Fruit fly (Drosophila melanogaster) S2 (cell line): Measurements from ENCODE around the gene NLaz.

Experiments used
- CG8478 ChIP-seq: fragments of >200 bp; optimal IDR thresholded peaks from 2 replicates; lab custom pipeline; 2018
- CTCF ChIP-seq, 2 experiments: fragments of >200 bp; optimal IDR thresholded peaks; 2 replicates each; lab custom pipeline; 2018

The NLaz gene

dm6 chr2L:1361771-1362632 lies at the start of gene NLaz:
Gene NLaz, minus strand, starts transcription at chr2L:1361821.
- TF ChIP-seq CTCF (optimal IDR thresholded peaks at IDR 0.05; lab: Kevin White, UChicago) = peak; percentile 65 to 82
- TF ChIP-seq CG8478 (lab: Kevin White, UChicago) = no peak

- TF ChIP-seq CG8478 (lab: Kevin White, UChicago) (no peak), CTCF (optimal IDR thresholded peaks at IDR 0.05; lab: Kevin White, UChicago) (no peak)
Measured at dm6 chr2L:1410780-1411625, 49.4 kb upstream of the NLaz start.

- TF ChIP-seq CTCF (optimal IDR thresholded peaks at IDR 0.05; lab: Kevin White, UChicago) = no peak
- no peak for TF ChIP-seq CG8478 (lab: Kevin White, UChicago)
Measured at dm6 chr2L:1409695-1410094, 48.1 kb upstream of the NLaz start.

- TF ChIP-seq CG8478 (lab: Kevin White, UChicago) (no peak), CTCF (optimal IDR thresholded peaks at IDR 0.05; lab: Kevin White, UChicago) (no peak)
Measured at dm6 chr2L:1405573-1405972, 44.0 kb upstream of the NLaz start.

dm6 chr2L:1404896-1405453 lies 43.4 kb upstream of the NLaz start:
- TF ChIP-seq CTCF (optimal IDR thresholded peaks at IDR 0.05; lab: Kevin White, UChicago) = no peak
- TF ChIP-seq CG8478 (lab: Kevin White, UChicago) = no peak

DNA sequence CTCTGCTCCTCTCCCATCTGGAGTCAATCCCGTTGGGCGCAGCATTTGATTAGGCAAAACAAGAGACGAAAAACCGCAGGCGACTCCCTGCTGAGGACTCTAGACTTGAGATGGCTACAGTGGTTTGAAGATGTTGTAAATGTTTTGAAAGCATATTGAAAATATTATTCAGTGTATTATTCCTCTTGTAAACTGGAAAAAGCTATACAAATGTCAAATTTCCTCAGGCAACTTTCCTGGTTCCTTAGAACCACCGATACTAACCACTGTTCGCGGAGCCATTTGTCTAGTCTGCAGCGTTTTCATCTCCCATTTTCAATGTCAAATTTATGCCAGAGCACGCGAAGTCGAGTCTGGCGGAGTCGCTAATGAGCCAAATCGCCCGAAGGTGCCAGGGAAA lies 41.1 kb upstream of the NLaz start:
- TF ChIP-seq CTCF (optimal IDR thresholded peaks at IDR 0.05; lab: Kevin White, UChicago) (no peak), CG8478 (lab: Kevin White, UChicago) (no peak)

dm6 chr2L:1399434-1399833 lies 37.8 kb upstream of the NLaz start:
- no peak for TF ChIP-seq CTCF (optimal IDR thresholded peaks at IDR 0.05; lab: Kevin White, UChicago)
- TF ChIP-seq CG8478 (lab: Kevin White, UChicago) = no peak

dm6 chr2L:1393611-1394010 lies 32.0 kb upstream of the NLaz start:
- no peak for TF ChIP-seq CG8478 (lab: Kevin White, UChicago)
- TF ChIP-seq CTCF (optimal IDR thresholded peaks at IDR 0.05; lab: Kevin White, UChicago) = no peak

DNA sequence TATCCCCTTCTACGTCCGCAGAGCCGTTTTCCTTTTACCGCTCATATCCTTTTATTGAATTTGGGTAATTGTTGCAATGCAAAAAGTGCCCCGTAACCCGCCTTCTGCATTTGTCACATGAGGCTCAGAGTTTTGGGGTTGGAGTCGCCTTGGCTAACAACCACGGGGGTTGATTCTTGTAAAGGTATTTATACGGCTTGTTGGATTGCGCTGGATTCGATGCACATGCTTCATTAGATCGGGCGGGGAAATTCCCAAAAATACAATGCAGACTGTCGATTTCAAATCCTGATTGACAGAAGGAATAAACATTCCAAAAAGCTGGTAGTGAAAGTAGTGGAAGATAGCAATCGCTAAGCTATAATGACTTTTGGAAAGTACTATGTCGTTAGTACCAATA lies 28.6 kb upstream of the NLaz start:
- TF ChIP-seq CG8478 (lab: Kevin White, UChicago) (no peak), CTCF (optimal IDR thresholded peaks at IDR 0.05; lab: Kevin White, UChicago) (no peak)

DNA sequence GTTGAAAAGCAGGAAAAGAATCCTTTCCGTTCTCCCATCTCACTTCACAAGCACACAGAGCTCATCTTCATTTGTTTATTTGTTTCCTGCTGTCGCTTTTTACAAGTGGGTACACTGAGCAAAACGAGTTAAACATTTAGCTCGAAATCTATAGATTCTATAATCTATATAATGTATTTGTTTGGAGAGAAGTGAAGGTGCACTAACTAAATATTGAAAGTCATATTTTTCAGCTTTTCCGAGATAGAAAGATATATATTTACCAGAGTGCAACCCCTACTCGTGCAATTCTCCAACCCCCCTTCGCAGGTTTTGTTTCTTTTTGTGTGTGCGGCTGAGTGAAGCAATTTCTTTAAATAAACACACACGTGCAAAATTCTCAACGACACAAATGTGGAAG lies 26.2 kb upstream of the NLaz start:
- TF ChIP-seq CTCF (optimal IDR thresholded peaks at IDR 0.05; lab: Kevin White, UChicago) (no peak), CG8478 (lab: Kevin White, UChicago) (no peak)

DNA sequence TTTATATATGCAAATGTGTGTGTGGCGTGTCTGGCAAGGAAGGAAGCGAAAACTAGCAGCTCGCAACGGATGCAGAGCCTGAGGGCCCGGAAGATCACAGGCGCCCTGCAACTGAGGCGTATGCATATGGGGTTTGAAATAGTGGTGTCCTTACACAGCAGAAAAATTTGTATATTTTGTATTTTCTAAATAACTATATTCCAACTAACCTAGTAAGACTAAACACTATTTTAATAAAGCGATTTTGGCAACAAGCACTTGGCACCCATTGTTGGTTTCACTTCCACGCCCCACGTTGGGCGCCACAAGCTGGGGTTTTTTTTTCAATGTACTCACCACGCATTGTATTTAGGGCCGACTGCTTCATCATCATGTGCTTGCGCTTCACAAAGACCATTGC lies 24.9 kb upstream of the NLaz start:
- TF ChIP-seq CG8478 (lab: Kevin White, UChicago) (no peak), CTCF (optimal IDR thresholded peaks at IDR 0.05; lab: Kevin White, UChicago) (no peak)

dm6 chr2L:1377635-1378034 lies 16.0 kb upstream of the NLaz start:
- TF ChIP-seq CTCF (optimal IDR thresholded peaks at IDR 0.05; lab: Kevin White, UChicago) = no peak
- TF ChIP-seq CG8478 (lab: Kevin White, UChicago) = no peak

DNA sequence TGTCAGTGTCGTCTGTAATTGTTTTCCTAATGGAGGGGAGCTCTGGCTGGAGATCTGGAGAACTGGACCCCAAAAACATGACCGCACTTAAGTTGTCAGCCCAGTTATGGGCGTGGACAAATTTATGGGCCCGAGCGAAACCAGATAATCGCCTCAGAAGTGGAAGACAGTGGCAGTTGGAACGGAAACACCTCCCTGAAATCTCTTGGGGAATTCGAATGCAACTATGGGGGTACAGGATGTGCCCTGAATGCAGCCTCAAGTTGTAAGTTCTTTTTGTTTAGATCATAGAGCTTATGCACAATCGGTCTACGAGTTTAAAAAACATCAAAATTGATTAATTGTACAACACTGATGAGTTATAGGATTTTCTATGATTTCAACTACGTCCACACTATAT lies 6.1 kb upstream of the NLaz start, which contains the start of gene CG14346:
Gene CG14346, plus strand, starts transcription at position 301 of the 400 bp plus-strand sequence.
- no peak for TF ChIP-seq CTCF (optimal IDR thresholded peaks at IDR 0.05; lab: Kevin White, UChicago)
- no peak for TF ChIP-seq CG8478 (lab: Kevin White, UChicago)

- no peak for TF ChIP-seq CTCF (optimal IDR thresholded peaks at IDR 0.05; lab: Kevin White, UChicago)
- TF ChIP-seq CG8478 (lab: Kevin White, UChicago) = no peak
Measured at dm6 chr2L:1365037-1365436, 3.4 kb upstream of the NLaz start.

- TF ChIP-seq CG8478 (lab: Kevin White, UChicago) (no peak), CTCF (optimal IDR thresholded peaks at IDR 0.05; lab: Kevin White, UChicago) (no peak)
Measured at dm6 chr2L:1359690-1360089, 1.9 kb downstream of the NLaz start, which contains the start of gene CG31659. Gene CG31659, minus strand, starts transcription at chr2L:1359790.
